Worm (Caenorhabditis elegans) whole organism, L4 larva: Measurements from ENCODE around the gene ceh-36.

Experiments used
- D1046.2 ChIP-seq: fragments of 200-800 bp; sonication (Bioruptor generic); IDR thresholded peaks from 2 replicates; pipeline ENCODE4 v1.3.6; 2022; ENCODE audit warnings: missing genetic modification characterization, missing compliant biosample characterization
- F26F4.8 ChIP-seq: fragments of 200-800 bp; sonication (Bioruptor generic); conservative IDR thresholded peaks from 2 replicates; pipeline ENCODE4 v1.3.6; 2022; ENCODE audit warnings: missing genetic modification characterization, missing compliant biosample characterization
- F37D6.2 ChIP-seq: sonication (generic microtip); optimal IDR thresholded peaks from 2 replicates; lab custom pipeline; 2016; ENCODE audit warnings: mild to moderate bottlenecking, missing genetic modification characterization, missing compliant biosample characterization
- F44E2.7 ChIP-seq: fragments of 200-800 bp; sonication (Bioruptor generic); IDR thresholded peaks from 2 replicates; pipeline ENCODE4 v2.1.2; 2022; ENCODE audit warnings: missing genetic modification characterization, missing compliant biosample characterization
- F49E8.2 ChIP-seq: sonication (generic microtip); optimal IDR thresholded peaks from 2 replicates; lab custom pipeline; 2016; ENCODE audit warnings: missing compliant biosample characterization, mild to moderate bottlenecking, missing genetic modification characterization, borderline replicate concordance
- T20F7.1 ChIP-seq: fragments of 200-800 bp; sonication (Bioruptor generic); optimal IDR thresholded peaks from 2 replicates; lab custom pipeline; 2018; ENCODE audit warnings: mild to moderate bottlenecking, missing genetic modification characterization, missing compliant biosample characterization
- T26A8.4 ChIP-seq: fragments of 200-800 bp; sonication (Bioruptor generic); IDR thresholded peaks from 2 replicates; pipeline ENCODE4 v1.3.6; 2022; ENCODE audit warnings: missing genetic modification characterization, missing compliant biosample characterization
- Y105C5A.15 ChIP-seq: fragments of 200-800 bp; sonication (Bioruptor generic); IDR thresholded peaks from 2 replicates; pipeline ENCODE4 v1.3.6; 2022; ENCODE audit warnings: missing genetic modification characterization, missing compliant biosample characterization
- Y75B8A.6 ChIP-seq: fragments of 200-800 bp; sonication (Bioruptor generic); IDR thresholded peaks from 2 replicates; pipeline ENCODE4 v1.3.6; 2022; ENCODE audit warnings: missing genetic modification reagents, missing genetic modification characterization, missing compliant biosample characterization
- aha-1 ChIP-seq: fragments of 150-350 bp; peaks from one replicate; lab custom pipeline; 2014; ENCODE audit warnings: missing biosample characterization, missing genetic modification characterization
- ama-1 ChIP-seq: fragments of 150-350 bp; optimal IDR thresholded peaks from 2 replicates; lab custom pipeline; 2014; ENCODE audit warnings: inconsistent platforms, mixed read lengths
- arid-1 ChIP-seq: fragments of 200-800 bp; sonication (Bioruptor generic); conservative IDR thresholded peaks from 2 replicates; pipeline ENCODE4 v1.3.6; 2022; ENCODE audit warnings: missing genetic modification reagents, missing genetic modification characterization, missing compliant biosample characterization
- attf-4 ChIP-seq: sonication (generic microtip); optimal IDR thresholded peaks from 3 replicates; lab custom pipeline; 2017; ENCODE audit warnings: missing biosample characterization, missing genetic modification characterization
- ces-1 ChIP-seq: fragments of 150-350 bp; sonication (generic microtip); optimal IDR thresholded peaks from 4 replicates; lab custom pipeline; 2014; ENCODE audit warnings: missing biosample characterization, missing genetic modification reagents, missing genetic modification characterization
- daf-12 ChIP-seq: fragments of 150-350 bp; optimal IDR thresholded peaks from 2 replicates; lab custom pipeline; 2014; ENCODE audit warnings: missing biosample characterization, missing genetic modification reagents, missing genetic modification characterization
- daf-19 ChIP-seq: fragments of 200-800 bp; sonication (Bioruptor generic); conservative IDR thresholded peaks from 2 replicates; pipeline ENCODE4 v1.3.6; 2022; ENCODE audit warnings: missing genetic modification characterization, missing compliant biosample characterization
- dmd-9 ChIP-seq: fragments of 200-800 bp; sonication (Bioruptor generic); IDR thresholded peaks from 2 replicates; pipeline ENCODE4 v1.3.6; 2022; ENCODE audit warnings: missing genetic modification reagents, missing genetic modification characterization, missing compliant biosample characterization
- dpl-1 ChIP-seq: fragments of 150-350 bp; optimal IDR thresholded peaks from 2 replicates; lab custom pipeline; 2014; ENCODE audit warnings: missing biosample characterization, missing genetic modification reagents, missing genetic modification characterization
- egl-43 ChIP-seq: fragments of 200-800 bp; sonication (Bioruptor generic); IDR thresholded peaks from 2 replicates; pipeline ENCODE4 v1.3.6; 2022; ENCODE audit warnings: missing genetic modification reagents, missing genetic modification characterization, missing compliant biosample characterization
- fkh-10 ChIP-seq: fragments of 150-350 bp; optimal IDR thresholded peaks from 2 replicates; lab custom pipeline; 2014; ENCODE audit warnings: missing biosample characterization, missing genetic modification reagents, missing genetic modification characterization
- fos-1 ChIP-seq: fragments of 150-350 bp; optimal IDR thresholded peaks from 2 replicates; lab custom pipeline; 2014; ENCODE audit warnings: missing biosample characterization, missing genetic modification characterization
- hlh-11 ChIP-seq: fragments of 200-800 bp; sonication (Bioruptor generic); optimal IDR thresholded peaks from 2 replicates; lab custom pipeline; 2018; ENCODE audit warnings: mild to moderate bottlenecking, missing genetic modification characterization, missing compliant biosample characterization
- hlh-30 ChIP-seq: sonication (generic microtip); optimal IDR thresholded peaks from 2 replicates; lab custom pipeline; 2017; ENCODE audit warnings: antibody characterized with exemption, mild to moderate bottlenecking, missing genetic modification characterization, missing compliant biosample characterization; ENCODE audit not compliant: insufficient read depth
- hmg-1.1 ChIP-seq: fragments of 200-800 bp; sonication (Bioruptor generic); IDR thresholded peaks from 2 replicates; pipeline ENCODE4 v1.3.6; 2022; ENCODE audit warnings: missing genetic modification reagents, missing genetic modification characterization, missing compliant biosample characterization
- jun-1 ChIP-seq: fragments of 150-350 bp; optimal IDR thresholded peaks from 2 replicates; lab custom pipeline; 2014; ENCODE audit warnings: missing biosample characterization, missing genetic modification reagents, missing genetic modification characterization
- lin-1 ChIP-seq: fragments of 200-800 bp; sonication (Bioruptor generic); IDR thresholded peaks from 2 replicates; pipeline ENCODE4 v1.3.6; 2022; ENCODE audit warnings: missing genetic modification reagents, missing genetic modification characterization, missing compliant biosample characterization
- lin-29 ChIP-seq: fragments of 200-800 bp; sonication (Bioruptor generic); IDR thresholded peaks from 2 replicates; pipeline ENCODE4 v1.3.6; 2022; ENCODE audit warnings: missing genetic modification reagents, missing genetic modification characterization, missing compliant biosample characterization
- lin-39 ChIP-seq: fragments of 150-350 bp; optimal IDR thresholded peaks from 2 replicates; lab custom pipeline; 2014; ENCODE audit warnings: missing biosample characterization, missing genetic modification reagents, missing genetic modification characterization
- madf-5 ChIP-seq, 2 experiments: fragments of 200-800 bp; sonication (Bioruptor generic); IDR thresholded peaks; 2 replicates each; pipeline ENCODE4 v1.3.6; 2022; ENCODE audit warnings: missing compliant biosample characterization in 2 of 2, missing genetic modification characterization in 2 of 2
- madf-9 ChIP-seq: fragments of 200-800 bp; sonication (Bioruptor generic); conservative IDR thresholded peaks from 2 replicates; pipeline ENCODE4 v1.3.6; 2022; ENCODE audit warnings: missing genetic modification reagents, missing genetic modification characterization, missing compliant biosample characterization
- mdl-1 ChIP-seq, 2 experiments: fragments of 150-350 bp in 1 of 2; sonication (generic microtip) in 1 of 2; optimal IDR thresholded peaks; 2 replicates each; lab custom pipeline; 2014 to 2017; ENCODE audit warnings: missing biosample characterization in 2 of 2, missing genetic modification characterization in 2 of 2
- mep-1 ChIP-seq: fragments of 150-350 bp; sonication (generic microtip); optimal IDR thresholded peaks from 3 replicates; lab custom pipeline; 2014; ENCODE audit warnings: missing biosample characterization, missing genetic modification characterization
- mxl-2 ChIP-seq: fragments of 200-800 bp; sonication (Bioruptor generic); conservative IDR thresholded peaks from 2 replicates; pipeline ENCODE4 v1.3.6; 2022; ENCODE audit warnings: missing genetic modification reagents, missing genetic modification characterization, missing compliant biosample characterization
- mxl-3 ChIP-seq: fragments of 200-800 bp; sonication (Bioruptor generic); optimal IDR thresholded peaks from 2 replicates; lab custom pipeline; 2018; ENCODE audit warnings: mild to moderate bottlenecking, missing genetic modification characterization, missing compliant biosample characterization
- nhr-10 ChIP-seq: fragments of 150-350 bp; optimal IDR thresholded peaks from 2 replicates; lab custom pipeline; 2014; ENCODE audit warnings: missing biosample characterization, missing genetic modification characterization
- nhr-102 ChIP-seq: sonication (generic microtip); optimal IDR thresholded peaks from 2 replicates; lab custom pipeline; 2016; ENCODE audit warnings: mild to moderate bottlenecking, missing genetic modification characterization, moderate library complexity, missing compliant biosample characterization
- nhr-48 ChIP-seq: sonication (generic microtip); optimal IDR thresholded peaks from 2 replicates; lab custom pipeline; 2016; ENCODE audit warnings: mild to moderate bottlenecking, missing genetic modification characterization, missing compliant biosample characterization
- nhr-6 ChIP-seq: fragments of 150-350 bp; optimal IDR thresholded peaks from 2 replicates; lab custom pipeline; 2014; ENCODE audit warnings: missing biosample characterization, missing genetic modification characterization
- nhr-77 ChIP-seq: fragments of 150-350 bp; optimal IDR thresholded peaks from 2 replicates; lab custom pipeline; 2014; ENCODE audit warnings: missing biosample characterization, missing genetic modification characterization
- php-3 ChIP-seq: fragments of 200-800 bp; sonication (Bioruptor generic); IDR thresholded peaks from 2 replicates; pipeline ENCODE4 v1.3.6; 2022; ENCODE audit warnings: missing genetic modification reagents, missing genetic modification characterization, missing compliant biosample characterization
- pqm-1 ChIP-seq: sonication (generic microtip); optimal IDR thresholded peaks from 2 replicates; lab custom pipeline; 2017; ENCODE audit warnings: missing biosample characterization, missing genetic modification characterization
- sdz-12 ChIP-seq: fragments of 200-800 bp; sonication (Bioruptor generic); optimal IDR thresholded peaks from 2 replicates; lab custom pipeline; 2018; ENCODE audit warnings: mild to moderate bottlenecking, missing genetic modification characterization, missing compliant biosample characterization
- set-16 ChIP-seq: fragments of 200-800 bp; sonication (Bioruptor generic); IDR thresholded peaks from 2 replicates; pipeline ENCODE4 v1.3.6; 2022; ENCODE audit warnings: missing genetic modification reagents, missing genetic modification characterization, missing compliant biosample characterization
- skn-1 ChIP-seq: fragments of 150-350 bp; optimal IDR thresholded peaks from 2 replicates; lab custom pipeline; 2014; ENCODE audit warnings: missing biosample characterization, missing genetic modification characterization
- snpc-1.2 ChIP-seq: fragments of 200-800 bp; sonication (Bioruptor generic); IDR thresholded peaks from 2 replicates; pipeline ENCODE4 v1.3.6; 2022; ENCODE audit warnings: missing genetic modification reagents, missing genetic modification characterization, missing compliant biosample characterization
- snpc-4 ChIP-seq: fragments of 150-350 bp; optimal IDR thresholded peaks from 2 replicates; lab custom pipeline; 2014; ENCODE audit warnings: missing biosample characterization, missing genetic modification characterization
- tag-97 ChIP-seq: fragments of 200-800 bp; sonication (Bioruptor generic); IDR thresholded peaks from 2 replicates; pipeline ENCODE4 v1.3.6; 2022; ENCODE audit warnings: missing genetic modification characterization, missing compliant biosample characterization
- tra-1 ChIP-seq: fragments of 200-800 bp; sonication (Bioruptor generic); IDR thresholded peaks from 2 replicates; pipeline ENCODE4 v1.3.6; 2022; ENCODE audit warnings: missing genetic modification reagents, missing genetic modification characterization, missing compliant biosample characterization
- unc-130 ChIP-seq: sonication (generic microtip); optimal IDR thresholded peaks from 2 replicates; lab custom pipeline; 2016; ENCODE audit warnings: missing genetic modification reagents, missing genetic modification characterization, missing compliant biosample characterization
- zag-1 ChIP-seq: fragments of 150-350 bp; optimal IDR thresholded peaks from 2 replicates; lab custom pipeline; 2014; ENCODE audit warnings: missing biosample characterization, missing genetic modification characterization
- zfp-2 ChIP-seq: sonication (generic microtip); optimal IDR thresholded peaks from 2 replicates; lab custom pipeline; 2016; ENCODE audit warnings: mild to moderate bottlenecking, missing genetic modification characterization, missing compliant biosample characterization
- zip-2 ChIP-seq: fragments of 150-350 bp; optimal IDR thresholded peaks from 2 replicates; lab custom pipeline; 2014; ENCODE audit warnings: missing biosample characterization, missing genetic modification characterization
- ztf-11 ChIP-seq: fragments of 150-350 bp; optimal IDR thresholded peaks from 2 replicates; lab custom pipeline; 2014; ENCODE audit warnings: missing biosample characterization, missing genetic modification characterization

The ceh-36 gene

ce11 chrX:14169569-14170031 lies 16.8 kb downstream of the ceh-36 start, which contains the start of gene sym-4 (continued):
- TF ChIP-seq mxl-3 (peak; percentile 100), unc-130 (GFP tag; lab: Kevin White, UChicago) (no peak), arid-1 (GFP tag; lab: Robert Waterston, UW) (peak; percentile 76), skn-1 (no peak), F37D6.2 (tag; lab: Kevin White, UChicago) (peak; percentile 41), nhr-48 (tag; lab: Kevin White, UChicago) (peak; percentile 85), nhr-77 (tag; lab: Kevin White, UChicago) (peak; percentile 97), F49E8.2 (tag; lab: Kevin White, UChicago) (no peak), mep-1 (tag; lab: Kevin White, UChicago) (peak; percentile 98), pqm-1 (tag; lab: Kevin White, UChicago) (peak; percentile 89), ztf-11 (tag; lab: Kevin White, UChicago) (no peak), daf-19 (GFP tag; lab: Robert Waterston, UW) (0 out of 2 replicates have a peak, but pooled peaks have one; percentile 47), F26F4.8 (GFP tag; lab: Robert Waterston, UW) (no peak), zfp-2 (tag; lab: Kevin White, UChicago) (no peak), snpc-1.2 (no peak), tag-97 (GFP tag; lab: Robert Waterston, UW) (no peak), dmd-9 (GFP tag; lab: Robert Waterston, UW) (no peak), zip-2 (tag; lab: Kevin White, UChicago) (no peak), tra-1 (peak; percentile 80), ces-1 (GFP tag; lab: Kevin White, UChicago) (no peak), set-16 (GFP tag; lab: Robert Waterston, UW) (peak; percentile 41; the same call in 1 of the 2 replicates), egl-43 (GFP tag; lab: Robert Waterston, UW) (peak; percentile 71), madf-5 (GFP tag; IDR thresholded peaks at IDR 0.05; lab: Robert Waterston, UW) (no peak), php-3 (GFP tag; lab: Robert Waterston, UW) (peak; percentile 49; the same call in 1 of the 2 replicates), hlh-11 (peak; percentile 99), mxl-2 (GFP tag; lab: Robert Waterston, UW) (no peak), daf-12 (no peak), T26A8.4 (peak; percentile 88), attf-4 (tag; lab: Kevin White, UChicago) (peak; percentile 50), snpc-4 (no peak), lin-39 (tag; lab: Kevin White, UChicago) (no peak), dpl-1 (GFP tag; lab: Kevin White, UChicago) (peak; percentile 77), jun-1 (tag; lab: Kevin White, UChicago) (peak; percentile 87), mdl-1 (tag; optimal IDR thresholded peaks at IDR 0.05; lab: Kevin White, UChicago) (peak; percentile 81 to 98), nhr-6 (tag; lab: Kevin White, UChicago) (peak; percentile 91), lin-1 (peak; percentile 89), sdz-12 (GFP tag; lab: Kevin White, UChicago) (no peak), fkh-10 (peak; percentile 35), madf-9 (peak; percentile 78; the same call in 1 of the 2 replicates), zag-1 (tag; lab: Kevin White, UChicago) (no peak), aha-1 (peak; percentile 93), lin-29 (GFP tag; lab: Robert Waterston, UW) (no peak), Y105C5A.15 (GFP tag; lab: Robert Waterston, UW) (no peak), ama-1 (lab: Kevin White, UChicago) (peak; percentile 24), hlh-30 (peak; percentile 94), Y75B8A.6 (GFP tag; lab: Robert Waterston, UW) (no peak), T20F7.1 (GFP tag; lab: Kevin White, UChicago) (peak; percentile 86), fos-1 (tag; lab: Kevin White, UChicago) (no peak), D1046.2 (GFP tag; lab: Robert Waterston, UW) (no peak), nhr-10 (tag; lab: Kevin White, UChicago) (peak; percentile 89), hmg-1.1 (peak; percentile 94), nhr-102 (tag; lab: Kevin White, UChicago) (peak; percentile 88), F44E2.7 (GFP tag; lab: Robert Waterston, UW) (no peak)
